Worm (Caenorhabditis elegans): ENCODE results near the gene B0507.8.
"Not testable (repeated sequence)": the region's sequence is repeated elsewhere in the genome, so short reads cannot be mapped to it uniquely, and the experiment has no call there.

DNA sequence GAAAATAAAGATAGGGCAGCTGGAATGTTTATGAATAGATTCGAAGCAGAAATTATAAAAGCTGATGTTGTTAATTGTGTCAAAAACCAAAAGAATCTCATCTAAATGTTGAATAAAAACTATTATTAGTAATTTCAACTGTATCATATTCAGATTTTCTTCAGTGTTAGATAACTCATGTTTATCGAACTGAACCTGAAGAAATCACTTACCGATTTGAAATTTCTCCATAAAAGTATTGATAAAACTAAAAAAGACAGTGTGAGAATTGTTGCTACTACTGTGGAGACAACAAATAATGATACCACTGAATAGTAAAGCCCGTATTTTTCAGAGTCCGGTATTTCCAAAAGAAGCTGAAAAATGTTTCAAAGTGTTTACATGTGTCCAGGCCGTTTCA is 40.6 kb downstream of the B0507.8 start, which contains the start of gene ZC196.8:
- TF ChIP-seq tra-4 (tag; optimal IDR thresholded peaks at IDR 0.05); hmbx-1 (tag; optimal IDR thresholded peaks at IDR 0.05); ama-1 (optimal IDR thresholded peaks at IDR 0.05); flt-1 (GFP tag; IDR thresholded peaks at IDR 0.05); sea-1 (GFP tag; conservative IDR thresholded peaks at IDR 0.05): not testable (repeated sequence)

Data from whole organism, early embryonic.